Worm (Caenorhabditis elegans) whole organism, early embryonic: ENCODE results near the gene flh-1.
"Not testable (repeated sequence)": the region's sequence is repeated elsewhere in the genome, so short reads cannot be mapped to it uniquely, and the experiment has no call there.

Experiments
- B0310.2 ChIP-seq: sonication (generic microtip); optimal IDR thresholded peaks from 2 replicates; lab custom pipeline; 2016; ENCODE audit warnings: mild to moderate bottlenecking, missing genetic modification characterization, missing compliant biosample characterization
- F13C5.2 ChIP-seq: sonication (generic microtip); optimal IDR thresholded peaks from 2 replicates; lab custom pipeline; 2017; ENCODE audit warnings: mild to moderate bottlenecking, missing genetic modification characterization, inconsistent platforms, missing compliant biosample characterization
- aly-1 ChIP-seq: sonication (generic microtip); optimal IDR thresholded peaks from 2 replicates; lab custom pipeline; 2016; ENCODE audit warnings: missing genetic modification characterization, missing compliant biosample characterization
- ama-1 ChIP-seq: fragments of 150-350 bp; optimal IDR thresholded peaks from 2 replicates; lab custom pipeline; 2014
- ceh-13 ChIP-seq: fragments of 200-800 bp; sonication (Bioruptor generic); optimal IDR thresholded peaks from 2 replicates; lab custom pipeline; 2018; ENCODE audit warnings: mild to moderate bottlenecking, missing genetic modification characterization, missing compliant biosample characterization
- ceh-36 ChIP-seq: sonication (generic microtip); optimal IDR thresholded peaks from 2 replicates; lab custom pipeline; 2016; ENCODE audit warnings: missing genetic modification characterization, inconsistent platforms, missing compliant biosample characterization
- ets-7 ChIP-seq: sonication (generic microtip); optimal IDR thresholded peaks from 2 replicates; lab custom pipeline; 2016; ENCODE audit warnings: missing genotype, missing genetic modification characterization, missing compliant biosample characterization
- flt-1 ChIP-seq: fragments of 200-800 bp; sonication (Bioruptor generic); IDR thresholded peaks from 2 replicates; pipeline ENCODE4 v1.3.6; 2022; ENCODE audit warnings: missing genetic modification characterization, missing compliant biosample characterization
- hmbx-1 ChIP-seq: sonication (generic microtip); optimal IDR thresholded peaks from 2 replicates; lab custom pipeline; 2016; ENCODE audit warnings: mild to moderate bottlenecking, missing genetic modification characterization, missing compliant biosample characterization
- hmg-4 ChIP-seq: fragments of 200-800 bp; sonication (Bioruptor generic); optimal IDR thresholded peaks from 2 replicates; lab custom pipeline; 2018; ENCODE audit warnings: mild to moderate bottlenecking, missing genetic modification characterization, missing compliant biosample characterization
- hnd-1 ChIP-seq: sonication (generic microtip); optimal IDR thresholded peaks from 2 replicates; lab custom pipeline; 2016; ENCODE audit warnings: missing genetic modification characterization, missing compliant biosample characterization
- pes-1 ChIP-seq: fragments of 200-800 bp; sonication (Bioruptor generic); IDR thresholded peaks from 2 replicates; pipeline ENCODE4 v1.3.6; 2022; ENCODE audit warnings: missing genetic modification reagents, missing genetic modification characterization, missing compliant biosample characterization
- scrt-1 ChIP-seq: fragments of 200-800 bp; sonication (Bioruptor generic); IDR thresholded peaks from 2 replicates; pipeline ENCODE4 v1.3.6; 2022; ENCODE audit warnings: missing genetic modification characterization, missing compliant biosample characterization
- sea-1 ChIP-seq: fragments of 200-800 bp; sonication (Bioruptor generic); conservative IDR thresholded peaks from 2 replicates; pipeline ENCODE4 v1.3.6; 2022; ENCODE audit warnings: missing genetic modification characterization, missing compliant biosample characterization
- tbx-11 ChIP-seq: fragments of 200-800 bp; sonication (Bioruptor generic); IDR thresholded peaks from 2 replicates; pipeline ENCODE4 v1.3.6; 2022; ENCODE audit warnings: missing genetic modification characterization, missing compliant biosample characterization
- tbx-37 ChIP-seq: fragments of 200-800 bp; sonication (Bioruptor generic); conservative IDR thresholded peaks from 2 replicates; pipeline ENCODE4 v1.3.6; 2022; ENCODE audit warnings: missing genetic modification reagents, missing genetic modification characterization, missing compliant biosample characterization
- tra-4 ChIP-seq: sonication (generic microtip); optimal IDR thresholded peaks from 2 replicates; lab custom pipeline; 2017; ENCODE audit warnings: missing genetic modification characterization, missing compliant biosample characterization

flh-1 gene

ce11 chrIV:9263812-9264320 lies at the start of gene flh-1:
TSS of gene flh-1 (minus strand) at chrIV:9264270.
- TF ChIP-seq hnd-1 (tag; lab: Kevin White, UChicago) (no peak), sea-1 (GFP tag; lab: Robert Waterston, UW) (peak; percentile 82), B0310.2 (tag; lab: Kevin White, UChicago) (no peak), ceh-13 (GFP tag; lab: Kevin White, UChicago) (no peak), ets-7 (tag; lab: Kevin White, UChicago) (no peak), ama-1 (lab: Kevin White, UChicago) (no peak), F13C5.2 (tag; lab: Kevin White, UChicago) (peak; percentile 15), hmg-4 (GFP tag; lab: Kevin White, UChicago) (peak; percentile 86), tbx-37 (no peak), ceh-36 (tag; lab: Kevin White, UChicago) (peak; percentile 70), aly-1 (tag; lab: Kevin White, UChicago) (peak; percentile 47), flt-1 (GFP tag; lab: Robert Waterston, UW) (no peak), pes-1 (GFP tag; lab: Robert Waterston, UW) (no peak), hmbx-1 (tag; lab: Kevin White, UChicago) (no peak), scrt-1 (no peak), tra-4 (tag; lab: Kevin White, UChicago) (no peak), tbx-11 (no peak)

ce11 chrIV:9312827-9313226 lies 48.8 kb upstream of the flh-1 start, which contains the start of gene F49C12.7:
TSS of gene F49C12.7 (minus strand) at chrIV:9312927.
- not testable (repeated sequence) for TF ChIP-seq ets-7 (tag; lab: Kevin White, UChicago); sea-1 (GFP tag; lab: Robert Waterston, UW); tbx-37

- TF ChIP-seq hnd-1 (tag; lab: Kevin White, UChicago) = no peak
- TF ChIP-seq ceh-13 (GFP tag; lab: Kevin White, UChicago) = no peak
- no peak for TF ChIP-seq hmg-4 (GFP tag; lab: Kevin White, UChicago)
- no peak for TF ChIP-seq sea-1 (GFP tag; lab: Robert Waterston, UW)
- TF ChIP-seq tbx-11 = no peak
- TF ChIP-seq aly-1 (tag; lab: Kevin White, UChicago) = no peak
- no peak for TF ChIP-seq tbx-37
- TF ChIP-seq tra-4 (tag; lab: Kevin White, UChicago) = no peak
- no peak for TF ChIP-seq F13C5.2 (tag; lab: Kevin White, UChicago)
- no peak for TF ChIP-seq scrt-1
- TF ChIP-seq pes-1 (GFP tag; lab: Robert Waterston, UW) = no peak
Measured at ce11 chrIV:9310935-9311566, 47.0 kb upstream of the flh-1 start.

ce11 chrIV:9308975-9309374 lies 44.9 kb upstream of the flh-1 start, which contains the start of gene F49C12.6:
TSS of gene F49C12.6 (minus strand) at chrIV:9309075.
- TF ChIP-seq ets-7 (tag; lab: Kevin White, UChicago) = no peak
- TF ChIP-seq flt-1 (GFP tag; lab: Robert Waterston, UW) = no peak

ce11 chrIV:9304617-9305016 lies 40.5 kb upstream of the flh-1 start, which contains the start of gene F49C12.5:
TSS of gene F49C12.5 (plus strand) at chrIV:9304917.
- TF ChIP-seq tbx-11 = no peak
- no peak for TF ChIP-seq aly-1 (tag; lab: Kevin White, UChicago)
- no peak for TF ChIP-seq hnd-1 (tag; lab: Kevin White, UChicago)
- TF ChIP-seq B0310.2 (tag; lab: Kevin White, UChicago) = no peak
- no peak for TF ChIP-seq tbx-37
- TF ChIP-seq ceh-36 (tag; lab: Kevin White, UChicago) = no peak
- TF ChIP-seq hmbx-1 (tag; lab: Kevin White, UChicago) = no peak
- no peak for TF ChIP-seq pes-1 (GFP tag; lab: Robert Waterston, UW)
- TF ChIP-seq flt-1 (GFP tag; lab: Robert Waterston, UW) = no peak
- no peak for TF ChIP-seq F13C5.2 (tag; lab: Kevin White, UChicago)

ce11 chrIV:9303994-9304393 lies 39.9 kb upstream of the flh-1 start, which contains the start of gene F49C12.4:
TSS of gene F49C12.4 (minus strand) at chrIV:9304094.
- TF ChIP-seq tbx-11 = no peak
- no peak for TF ChIP-seq ama-1 (lab: Kevin White, UChicago)
- TF ChIP-seq tra-4 (tag; lab: Kevin White, UChicago) = no peak
- no peak for TF ChIP-seq ceh-13 (GFP tag; lab: Kevin White, UChicago)
- no peak for TF ChIP-seq scrt-1
- TF ChIP-seq aly-1 (tag; lab: Kevin White, UChicago) = no peak
- TF ChIP-seq hmg-4 (GFP tag; lab: Kevin White, UChicago) = no peak
- no peak for TF ChIP-seq F13C5.2 (tag; lab: Kevin White, UChicago)
- TF ChIP-seq ceh-36 (tag; lab: Kevin White, UChicago) = no peak
- no peak for TF ChIP-seq hmbx-1 (tag; lab: Kevin White, UChicago)
- no peak for TF ChIP-seq hnd-1 (tag; lab: Kevin White, UChicago)
- TF ChIP-seq flt-1 (GFP tag; lab: Robert Waterston, UW) = no peak
- TF ChIP-seq pes-1 (GFP tag; lab: Robert Waterston, UW) = no peak
- TF ChIP-seq sea-1 (GFP tag; lab: Robert Waterston, UW) = no peak

- no peak for TF ChIP-seq tbx-11
- TF ChIP-seq scrt-1 = no peak
- no peak for TF ChIP-seq flt-1 (GFP tag; lab: Robert Waterston, UW)
- TF ChIP-seq B0310.2 (tag; lab: Kevin White, UChicago) = no peak
- TF ChIP-seq hnd-1 (tag; lab: Kevin White, UChicago) = no peak
- no peak for TF ChIP-seq pes-1 (GFP tag; lab: Robert Waterston, UW)
- TF ChIP-seq ceh-36 (tag; lab: Kevin White, UChicago) = no peak
- no peak for TF ChIP-seq hmg-4 (GFP tag; lab: Kevin White, UChicago)
- no peak for TF ChIP-seq hmbx-1 (tag; lab: Kevin White, UChicago)
- no peak for TF ChIP-seq tra-4 (tag; lab: Kevin White, UChicago)
- no peak for TF ChIP-seq aly-1 (tag; lab: Kevin White, UChicago)
- TF ChIP-seq ets-7 (tag; lab: Kevin White, UChicago) = no peak
- TF ChIP-seq tbx-37 = no peak
- no peak for TF ChIP-seq F13C5.2 (tag; lab: Kevin White, UChicago)
- no peak for TF ChIP-seq sea-1 (GFP tag; lab: Robert Waterston, UW)
Measured at ce11 chrIV:9300127-9300526, 36.1 kb upstream of the flh-1 start, which contains the start of gene F49C12.3. TSS of gene F49C12.3 (plus strand) at chrIV:9300427.
